Fruit fly (Drosophila melanogaster) whole organism, embryonic: Measurements from ENCODE around the gene deltaCOP.

ENCODE experiments used
- Aef1 ChIP-seq: fragments of 200-800 bp; sonication (Bioruptor generic); IDR thresholded peaks from 3 replicates; pipeline ENCODE4 v1.3.6; 2022; ENCODE audit warnings: missing biosample characterization, missing genetic modification characterization
- BEAF-32 ChIP-seq: fragments of 200-800 bp; sonication (Bioruptor generic); optimal IDR thresholded peaks from 3 replicates; lab custom pipeline; 2017; ENCODE audit warnings: missing biosample characterization, missing genetic modification characterization, mild to moderate bottlenecking, moderate library complexity, missing genetic modification reagents
- CG12155 ChIP-seq: fragments of 200-800 bp; sonication (Bioruptor generic); optimal IDR thresholded peaks from 3 replicates; lab custom pipeline; 2016; ENCODE audit warnings: missing biosample characterization, missing genetic modification characterization
- CG12391 ChIP-seq: fragments of 200-800 bp; sonication (Bioruptor generic); optimal IDR thresholded peaks from 3 replicates; lab custom pipeline; 2018; ENCODE audit warnings: missing biosample characterization, mild to moderate bottlenecking, missing genetic modification characterization, moderate library complexity
- CG13624 ChIP-seq: fragments of 200-800 bp; sonication (Bioruptor generic); optimal IDR thresholded peaks from 2 replicates; lab custom pipeline; 2016; ENCODE audit warnings: missing biosample characterization, missing genetic modification characterization
- CG15269 ChIP-seq: fragments of 200-800 bp; sonication (Bioruptor generic); optimal IDR thresholded peaks from 2 replicates; lab custom pipeline; 2018; ENCODE audit warnings: missing biosample characterization, mild to moderate bottlenecking, missing genetic modification characterization, moderate library complexity
- CG17186 ChIP-seq: fragments of 200-800 bp; sonication (Bioruptor generic); optimal IDR thresholded peaks from 3 replicates; lab custom pipeline; 2017; ENCODE audit warnings: missing biosample characterization, missing genetic modification reagents, missing genetic modification characterization
- CG18764 ChIP-seq: fragments of 200-800 bp; sonication (Bioruptor generic); optimal IDR thresholded peaks from 3 replicates; lab custom pipeline; 2016; ENCODE audit warnings: missing biosample characterization, missing genetic modification characterization
- CG2199 ChIP-seq: fragments of 200-800 bp; sonication (Bioruptor generic); IDR thresholded peaks from 3 replicates; pipeline ENCODE4 v1.3.6; 2022; ENCODE audit warnings: missing biosample characterization, missing genetic modification characterization
- CG2678 ChIP-seq: fragments of 200-800 bp; sonication (Bioruptor generic); optimal IDR thresholded peaks from 3 replicates; lab custom pipeline; 2019; ENCODE audit warnings: missing biosample characterization, mild to moderate bottlenecking, missing genetic modification characterization, moderate library complexity
- CG2875 ChIP-seq: fragments of 200-800 bp; sonication (Bioruptor generic); optimal IDR thresholded peaks from 2 replicates; lab custom pipeline; 2017; ENCODE audit warnings: missing biosample characterization, mild to moderate bottlenecking, missing genetic modification characterization, missing genetic modification reagents
- CG34376 ChIP-seq: fragments of 200-800 bp; sonication (Bioruptor generic); optimal IDR thresholded peaks from 2 replicates; lab custom pipeline; 2018; ENCODE audit warnings: missing biosample characterization, mild to moderate bottlenecking, missing genetic modification characterization
- CG42726 ChIP-seq: fragments of 200-800 bp; sonication (Bioruptor generic); IDR thresholded peaks from 2 replicates; pipeline ENCODE4 v1.3.6; 2022; ENCODE audit warnings: missing biosample characterization, missing genetic modification characterization; ENCODE audit not compliant: partially characterized antibody
- CG4282 ChIP-seq: fragments of 200-800 bp; sonication (Bioruptor generic); optimal IDR thresholded peaks from 2 replicates; lab custom pipeline; 2016; ENCODE audit warnings: missing biosample characterization, missing genetic modification characterization
- CG5953 ChIP-seq: fragments of 200-800 bp; sonication (Bioruptor generic); IDR thresholded peaks from 2 replicates; pipeline ENCODE4 v1.3.6; 2022; ENCODE audit warnings: missing biosample characterization, missing genetic modification characterization
- CG6765 ChIP-seq: fragments of 200-800 bp; sonication (Bioruptor generic); optimal IDR thresholded peaks from 3 replicates; lab custom pipeline; 2017; ENCODE audit warnings: missing biosample characterization, mild to moderate bottlenecking, missing genetic modification characterization
- D19A ChIP-seq: fragments of 200-800 bp; optimal IDR thresholded peaks from 3 replicates; lab custom pipeline; 2019; ENCODE audit warnings: missing biosample characterization, mild to moderate bottlenecking, missing genetic modification characterization, moderate library complexity
- Dll ChIP-seq: fragments of 200-800 bp; sonication (Bioruptor generic); IDR thresholded peaks from 4 replicates; pipeline ENCODE4 v1.3.6; 2022; ENCODE audit warnings: missing biosample characterization, missing genetic modification characterization; ENCODE audit not compliant: partially characterized antibody
- Doc2 ChIP-seq: fragments of 200-800 bp; sonication (Bioruptor generic); IDR thresholded peaks from 2 replicates; pipeline ENCODE4 v1.3.6; 2022; ENCODE audit warnings: missing biosample characterization, missing genetic modification characterization
- E2f1 ChIP-seq: fragments of 200-800 bp; sonication (Bioruptor generic); IDR thresholded peaks from 2 replicates; pipeline ENCODE4 v1.3.6; 2022; ENCODE audit warnings: missing biosample characterization, missing genetic modification characterization
- Ets97D ChIP-seq: fragments of 200-800 bp; sonication (Bioruptor generic); optimal IDR thresholded peaks from 3 replicates; lab custom pipeline; 2016; ENCODE audit warnings: missing biosample characterization, missing genetic modification characterization
- Hmr ChIP-seq: fragments of 200-800 bp; sonication (Bioruptor generic); optimal IDR thresholded peaks from 3 replicates; lab custom pipeline; 2017; ENCODE audit warnings: mild to moderate bottlenecking, missing biosample characterization, missing genetic modification reagents, missing genetic modification characterization
- MBD-R2 ChIP-seq: fragments of 200-800 bp; sonication (Bioruptor generic); IDR thresholded peaks from 2 replicates; pipeline ENCODE4 v1.3.6; 2022; ENCODE audit warnings: missing biosample characterization, missing genetic modification characterization
- MTF-1 ChIP-seq: fragments of 200-800 bp; sonication (Bioruptor generic); optimal IDR thresholded peaks from 2 replicates; lab custom pipeline; 2018; ENCODE audit warnings: missing biosample characterization, mild to moderate bottlenecking, missing genetic modification characterization, borderline replicate concordance
- Oli ChIP-seq: fragments of 200-800 bp; sonication (Bioruptor generic); optimal IDR thresholded peaks from 2 replicates; lab custom pipeline; 2018; ENCODE audit warnings: missing biosample characterization, mild to moderate bottlenecking, missing genetic modification characterization, moderate library complexity
- Opbp ChIP-seq: fragments of 200-800 bp; sonication (Bioruptor generic); IDR thresholded peaks from 3 replicates; pipeline ENCODE4 v1.3.6; 2022; ENCODE audit warnings: missing biosample characterization, missing genetic modification characterization; ENCODE audit not compliant: partially characterized antibody
- cg ChIP-seq: fragments of 200-800 bp; sonication (Bioruptor generic); optimal IDR thresholded peaks from 3 replicates; lab custom pipeline; 2019; ENCODE audit warnings: missing biosample characterization, mild to moderate bottlenecking, missing genetic modification characterization, moderate library complexity
- chm ChIP-seq: fragments of 200-800 bp; sonication (Bioruptor generic); IDR thresholded peaks from 2 replicates; pipeline ENCODE4 v1.3.6; 2022; ENCODE audit warnings: missing biosample characterization, missing genetic modification characterization
- croc ChIP-seq: fragments of 200-800 bp; sonication (Bioruptor generic); conservative IDR thresholded peaks from 3 replicates; pipeline ENCODE4 v1.3.6; 2022; ENCODE audit warnings: missing biosample characterization, missing genetic modification characterization
- da ChIP-seq: fragments of 200-800 bp; sonication (Bioruptor generic); optimal IDR thresholded peaks from 2 replicates; lab custom pipeline; 2016; ENCODE audit warnings: missing biosample characterization, missing genetic modification characterization
- dan ChIP-seq: fragments of 200-800 bp; sonication (Bioruptor generic); IDR thresholded peaks from 2 replicates; pipeline ENCODE4 v1.3.6; 2022; ENCODE audit warnings: missing biosample characterization, missing genetic modification characterization
- fu2 ChIP-seq: fragments of 200-800 bp; sonication (Bioruptor generic); optimal IDR thresholded peaks from 2 replicates; lab custom pipeline; 2016; ENCODE audit warnings: missing biosample characterization, missing genetic modification characterization
- grn ChIP-seq: fragments of 200-800 bp; sonication (Bioruptor generic); optimal IDR thresholded peaks from 3 replicates; lab custom pipeline; 2017; ENCODE audit warnings: missing biosample characterization, missing genetic modification characterization
- hb ChIP-seq: fragments of 200-800 bp; sonication (Bioruptor generic); IDR thresholded peaks from 3 replicates; pipeline ENCODE4 v1.3.6; 2022; ENCODE audit warnings: missing biosample characterization, missing genetic modification characterization; ENCODE audit not compliant: partially characterized antibody
- hbn ChIP-seq: fragments of 200-800 bp; sonication (Bioruptor generic); IDR thresholded peaks from 2 replicates; pipeline ENCODE4 v1.3.6; 2022; ENCODE audit warnings: missing biosample characterization, missing genetic modification characterization; ENCODE audit not compliant: partially characterized antibody
- ind ChIP-seq: fragments of 200-800 bp; sonication (Bioruptor generic); optimal IDR thresholded peaks from 3 replicates; lab custom pipeline; 2016; ENCODE audit warnings: missing biosample characterization, missing genetic modification characterization
- jing ChIP-seq: fragments of 200-800 bp; sonication (Bioruptor generic); optimal IDR thresholded peaks from 2 replicates; lab custom pipeline; 2018; ENCODE audit warnings: missing biosample characterization, mild to moderate bottlenecking, missing genetic modification characterization
- lov ChIP-seq, 2 experiments: fragments of 200-800 bp in 1 of 2; fragments of >200 bp in 1 of 2; sonication (Bioruptor generic) in 1 of 2; IDR thresholded peaks in 1 of 2; optimal IDR thresholded peaks in 1 of 2; 2 replicates in 1 of 2; 3 replicates in 1 of 2; pipeline versions ENCODE4 v1.3.6 to Lab custom; 2017 to 2022; ENCODE audit warnings: missing biosample characterization in 1 of 2, missing genetic modification characterization in 1 of 2
- mirr ChIP-seq: fragments of 200-800 bp; sonication (Bioruptor generic); optimal IDR thresholded peaks from 3 replicates; lab custom pipeline; 2018; ENCODE audit warnings: missing biosample characterization, mild to moderate bottlenecking, missing genetic modification characterization
- onecut ChIP-seq: fragments of 200-800 bp; sonication (Bioruptor generic); IDR thresholded peaks from 2 replicates; pipeline ENCODE4 v1.3.6; 2022; ENCODE audit warnings: missing biosample characterization, missing genetic modification characterization
- org-1 ChIP-seq: fragments of 200-800 bp; sonication (Bioruptor generic); optimal IDR thresholded peaks from 2 replicates; lab custom pipeline; 2017; ENCODE audit warnings: missing biosample characterization, missing genetic modification characterization
- p53 ChIP-seq: fragments of 200-800 bp; sonication (Bioruptor generic); optimal IDR thresholded peaks from 2 replicates; lab custom pipeline; 2016; ENCODE audit warnings: missing biosample characterization, missing genetic modification characterization
- sens ChIP-seq: fragments of 200-800 bp; sonication (Bioruptor generic); peaks from one replicate; lab custom pipeline; 2016; ENCODE audit warnings: missing biosample characterization, missing genetic modification characterization
- seq ChIP-seq: fragments of 200-800 bp; sonication (Bioruptor generic); IDR thresholded peaks from 2 replicates; pipeline ENCODE4 v1.3.6; 2022; ENCODE audit warnings: missing biosample characterization, missing genetic modification characterization
- slou ChIP-seq: fragments of 200-800 bp; sonication (Bioruptor generic); optimal IDR thresholded peaks from 3 replicates; lab custom pipeline; 2016; ENCODE audit warnings: missing biosample characterization, missing genetic modification characterization
- tgo ChIP-seq: fragments of 200-800 bp; sonication (Bioruptor generic); IDR thresholded peaks from 3 replicates; pipeline ENCODE4 v1.3.6; 2022; ENCODE audit warnings: missing biosample characterization, missing genetic modification characterization
- toy ChIP-seq: fragments of 200-800 bp; sonication (Bioruptor generic); IDR thresholded peaks from 2 replicates; pipeline ENCODE4 v1.3.6; 2022; ENCODE audit warnings: missing biosample characterization, missing genetic modification characterization
- trh ChIP-seq: fragments of 200-800 bp; sonication (Bioruptor generic); optimal IDR thresholded peaks from 2 replicates; lab custom pipeline; 2016; ENCODE audit warnings: missing biosample characterization, missing genetic modification characterization
- zfh1 ChIP-seq: fragments of 200-800 bp; sonication (Bioruptor generic); IDR thresholded peaks from 3 replicates; pipeline ENCODE4 v1.3.6; 2022; ENCODE audit warnings: missing biosample characterization, missing genetic modification characterization

deltaCOP gene

dm6 chrX:1854070-1854469, 7.5 kb downstream of the deltaCOP start (continued):
- TF ChIP-seq sens (GFP tag; lab: Kevin White, UChicago) = peak; percentile 88
- TF ChIP-seq CG2199 (GFP tag; lab: Robert Waterston, UW) = no peak
- peak; percentile 86 for TF ChIP-seq mirr (GFP tag; lab: Kevin White, UChicago)
- TF ChIP-seq CG42726 (GFP tag; lab: Robert Waterston, UW) = no peak
- TF ChIP-seq CG2875 (GFP tag; lab: Kevin White, UChicago) = peak; percentile 52
- TF ChIP-seq chm = no peak
- peak; percentile 10 for TF ChIP-seq ind (GFP tag; lab: Kevin White, UChicago)
- TF ChIP-seq CG12391 (tag; lab: Kevin White, UChicago) = no peak
- TF ChIP-seq CG5953 (GFP tag; lab: Robert Waterston, UW) = peak; percentile 51; the same call in 1 of the 2 replicates
- no peak for TF ChIP-seq lov (optimal IDR thresholded peaks at IDR 0.05; lab: Kevin White, UChicago)
- 0 out of 3 replicates have a peak, but pooled peaks have one; percentile 44 for TF ChIP-seq lov (GFP tag; IDR thresholded peaks at IDR 0.05; lab: Robert Waterston, UW)
- TF ChIP-seq dan (GFP tag; lab: Robert Waterston, UW) = no peak
- peak; percentile 92 for TF ChIP-seq CG34376 (GFP tag; lab: Kevin White, UChicago)
- peak; percentile 60 for TF ChIP-seq MTF-1 (GFP tag; lab: Kevin White, UChicago)
- peak; percentile 64 for TF ChIP-seq CG15269 (tag; lab: Kevin White, UChicago)
- TF ChIP-seq hb (GFP tag; lab: Robert Waterston, UW) = no peak
- TF ChIP-seq Opbp (GFP tag; lab: Robert Waterston, UW) = no peak
- TF ChIP-seq grn = peak; percentile 75
- no peak for TF ChIP-seq Dll (GFP tag; lab: Robert Waterston, UW)
- no peak for TF ChIP-seq Doc2 (GFP tag; lab: Robert Waterston, UW)

- TF ChIP-seq slou (GFP tag; lab: Kevin White, UChicago) = peak; percentile 60
- TF ChIP-seq Oli (tag; lab: Kevin White, UChicago) = peak; percentile 85
- peak; percentile 87 for TF ChIP-seq CG12155 (GFP tag; lab: Kevin White, UChicago)
- TF ChIP-seq Aef1 (GFP tag; lab: Robert Waterston, UW) = peak; percentile 81
- TF ChIP-seq CG13624 (GFP tag; lab: Kevin White, UChicago) = peak; percentile 75
- TF ChIP-seq fu2 (GFP tag; lab: Kevin White, UChicago) = peak; percentile 57
- peak; percentile 81 for TF ChIP-seq D19A
- peak; percentile 81 for TF ChIP-seq tgo
- TF ChIP-seq BEAF-32 (GFP tag; lab: Kevin White, UChicago) = no peak
- peak; percentile 65 for TF ChIP-seq cg (GFP tag; lab: Kevin White, UChicago)
- peak; percentile 89 for TF ChIP-seq CG6765 (GFP tag; lab: Kevin White, UChicago)
- peak; percentile 14 for TF ChIP-seq da (GFP tag; lab: Kevin White, UChicago)
- TF ChIP-seq org-1 (GFP tag; lab: Kevin White, UChicago) = peak; percentile 85
- peak; percentile 32 for TF ChIP-seq CG18764
- TF ChIP-seq CG2678 (tag; lab: Kevin White, UChicago) = peak; percentile 96
- TF ChIP-seq onecut = peak; percentile 49; the same call in 1 of the 2 replicates
- TF ChIP-seq croc (GFP tag; lab: Robert Waterston, UW) = peak; percentile 39; the same call in 1 of the 3 replicates
- TF ChIP-seq p53 = no peak
- TF ChIP-seq MBD-R2 (GFP tag; lab: Robert Waterston, UW) = peak; percentile 63
- TF ChIP-seq toy (GFP tag; lab: Robert Waterston, UW) = 0 out of 2 replicates have a peak, but pooled peaks have one; percentile 42
- peak; percentile 11 for TF ChIP-seq CG4282
- peak; percentile 35 for TF ChIP-seq Ets97D (GFP tag; lab: Kevin White, UChicago)
- no peak for TF ChIP-seq CG17186 (GFP tag; lab: Kevin White, UChicago)
- TF ChIP-seq dan (GFP tag; lab: Robert Waterston, UW) = no peak
- peak; percentile 54; the same call in 1 of the 3 replicates for TF ChIP-seq zfh1 (GFP tag; lab: Robert Waterston, UW)
- TF ChIP-seq hbn (GFP tag; lab: Robert Waterston, UW) = no peak
- peak; percentile 95 for TF ChIP-seq Hmr (GFP tag; lab: Kevin White, UChicago)
- peak; percentile 19 for TF ChIP-seq trh
- peak; percentile 82 for TF ChIP-seq seq
- peak; percentile 73 for TF ChIP-seq E2f1 (GFP tag; lab: Robert Waterston, UW)
- TF ChIP-seq jing = peak; percentile 70
These were observed 11.7 kb downstream of the deltaCOP start for dm6 chrX:1849914-1850313.
